Worm (Caenorhabditis elegans): ENCODE results near the gene T19H12.2.
"Not testable (repeated sequence)": the region's sequence is repeated elsewhere in the genome, so short reads cannot be mapped to it uniquely, and the experiment has no call there.

The T19H12.2 gene

DNA sequence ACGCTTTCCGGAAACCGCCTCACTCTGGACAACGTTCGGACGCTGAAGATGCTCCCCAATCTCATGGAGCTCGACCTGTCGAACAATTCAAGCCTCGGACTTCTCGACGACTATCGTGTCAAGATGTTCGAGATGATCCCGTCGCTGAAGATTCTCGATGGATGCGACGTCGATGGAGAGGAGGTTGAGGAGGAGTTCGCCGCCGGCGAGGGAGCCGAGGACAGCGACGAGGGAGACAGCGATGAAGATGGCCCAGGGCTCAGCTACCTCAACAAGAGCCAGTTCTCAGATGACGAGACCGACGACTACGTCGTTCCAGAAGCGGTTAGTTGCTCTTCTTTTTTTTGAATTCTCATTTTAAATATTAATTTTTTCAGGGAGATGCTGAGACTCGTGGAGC lies 552 bp downstream of the T19H12.2 start:
- TF ChIP-seq tra-4 (tag; optimal IDR thresholded peaks at IDR 0.05) (no peak), flt-1 (GFP tag; IDR thresholded peaks at IDR 0.05) (no peak), hmg-4 (GFP tag; optimal IDR thresholded peaks at IDR 0.05) (no peak)

DNA sequence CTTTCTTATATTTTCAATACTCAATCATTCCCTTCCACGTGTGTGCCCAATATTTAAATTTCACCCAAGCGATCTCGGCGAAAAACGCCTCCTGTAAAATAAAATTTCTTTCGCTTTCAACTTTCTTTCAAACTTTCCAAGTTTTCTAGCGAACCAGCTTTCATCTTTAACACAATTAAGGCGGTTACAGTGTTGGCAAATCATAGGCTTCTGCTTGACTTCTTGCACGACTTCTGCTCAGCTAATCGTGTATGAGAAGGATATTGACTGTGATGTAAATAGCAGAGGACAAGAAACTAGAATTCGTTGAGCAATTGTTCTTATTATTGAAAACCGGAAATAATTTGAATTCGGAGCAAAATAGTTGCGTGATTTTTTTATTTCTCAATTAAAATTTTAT lies 1.1 kb downstream of the T19H12.2 start:
- TF ChIP-seq tbx-37 (GFP tag; conservative IDR thresholded peaks at IDR 0.05) = no peak
- no peak for TF ChIP-seq aly-1 (tag; optimal IDR thresholded peaks at IDR 0.05)
- TF ChIP-seq ama-1 (optimal IDR thresholded peaks at IDR 0.05) = no peak
- TF ChIP-seq ets-7 (tag; optimal IDR thresholded peaks at IDR 0.05) = no peak
- TF ChIP-seq B0310.2 (tag; optimal IDR thresholded peaks at IDR 0.05) = no peak
- no peak for TF ChIP-seq tbx-11 (GFP tag; IDR thresholded peaks at IDR 0.05)
- TF ChIP-seq ceh-13 (GFP tag; optimal IDR thresholded peaks at IDR 0.05) = no peak
- TF ChIP-seq tra-4 (tag; optimal IDR thresholded peaks at IDR 0.05) = no peak

DNA sequence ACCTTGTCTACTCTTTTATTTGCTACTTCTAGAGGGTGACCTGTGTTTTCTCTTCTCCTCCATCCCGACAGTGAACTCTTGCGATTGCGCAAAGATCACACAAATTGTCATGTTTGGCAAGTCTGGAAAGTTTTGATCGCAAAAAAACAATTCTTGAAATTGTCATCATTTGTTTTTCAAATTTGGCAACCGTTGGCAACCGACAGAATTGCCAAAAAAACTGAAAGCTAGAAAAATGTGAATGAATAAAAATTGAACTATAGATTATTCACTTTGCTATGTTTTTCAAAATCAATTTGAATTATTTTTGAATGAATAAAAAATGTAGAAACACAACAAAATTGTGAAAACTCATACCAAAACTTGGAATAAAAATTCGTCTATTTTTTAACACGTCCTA lies 4.7 kb downstream of the T19H12.2 start, which contains the start of gene ugt-11:
Gene ugt-11, minus strand, starts transcription at position 101 of the 400 bp plus-strand sequence.
- TF ChIP-seq ceh-13 (GFP tag; optimal IDR thresholded peaks at IDR 0.05) (no peak), B0310.2 (tag; optimal IDR thresholded peaks at IDR 0.05) (no peak), ets-7 (tag; optimal IDR thresholded peaks at IDR 0.05) (no peak), hmbx-1 (tag; optimal IDR thresholded peaks at IDR 0.05) (no peak), tbx-11 (GFP tag; IDR thresholded peaks at IDR 0.05) (no peak), hnd-1 (tag; optimal IDR thresholded peaks at IDR 0.05) (no peak), aly-1 (tag; optimal IDR thresholded peaks at IDR 0.05) (no peak), tra-4 (tag; optimal IDR thresholded peaks at IDR 0.05) (no peak), ceh-36 (tag; optimal IDR thresholded peaks at IDR 0.05) (no peak), ama-1 (optimal IDR thresholded peaks at IDR 0.05) (no peak), scrt-1 (GFP tag; IDR thresholded peaks at IDR 0.05) (no peak), flt-1 (GFP tag; IDR thresholded peaks at IDR 0.05) (no peak), hmg-4 (GFP tag; optimal IDR thresholded peaks at IDR 0.05) (no peak)

DNA sequence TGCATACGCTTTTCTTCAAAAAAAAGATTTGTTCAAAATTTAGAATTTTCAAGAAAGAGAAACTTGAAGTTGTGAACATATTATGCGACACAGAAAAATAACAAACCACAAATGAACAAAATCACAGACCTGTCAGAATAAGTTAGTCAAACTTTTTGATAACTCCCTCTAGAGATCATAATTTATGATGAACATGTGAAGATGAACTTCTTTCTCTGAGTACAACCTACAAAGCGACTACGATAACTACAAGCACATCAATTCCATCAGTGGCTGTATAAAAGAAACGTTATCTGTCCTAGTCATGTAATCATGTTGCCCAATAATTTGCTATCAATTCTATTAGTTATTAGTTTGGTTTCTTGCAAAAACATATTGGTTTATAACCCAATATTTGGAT lies 5.5 kb downstream of the T19H12.2 start, which contains the start of gene ugt-9:
Gene ugt-9, plus strand, starts transcription at position 305 of the 400 bp plus-strand sequence.
- no peak for TF ChIP-seq F13C5.2 (tag; optimal IDR thresholded peaks at IDR 0.05)
- no peak for TF ChIP-seq B0310.2 (tag; optimal IDR thresholded peaks at IDR 0.05)
- no peak for TF ChIP-seq flt-1 (GFP tag; IDR thresholded peaks at IDR 0.05)
- no peak for TF ChIP-seq tra-4 (tag; optimal IDR thresholded peaks at IDR 0.05)
- TF ChIP-seq sea-1 (GFP tag; conservative IDR thresholded peaks at IDR 0.05) = no peak
- TF ChIP-seq tbx-37 (GFP tag; conservative IDR thresholded peaks at IDR 0.05) = no peak
- TF ChIP-seq hmg-4 (GFP tag; optimal IDR thresholded peaks at IDR 0.05) = no peak
- TF ChIP-seq scrt-1 (GFP tag; IDR thresholded peaks at IDR 0.05) = no peak
- no peak for TF ChIP-seq ceh-36 (tag; optimal IDR thresholded peaks at IDR 0.05)

DNA sequence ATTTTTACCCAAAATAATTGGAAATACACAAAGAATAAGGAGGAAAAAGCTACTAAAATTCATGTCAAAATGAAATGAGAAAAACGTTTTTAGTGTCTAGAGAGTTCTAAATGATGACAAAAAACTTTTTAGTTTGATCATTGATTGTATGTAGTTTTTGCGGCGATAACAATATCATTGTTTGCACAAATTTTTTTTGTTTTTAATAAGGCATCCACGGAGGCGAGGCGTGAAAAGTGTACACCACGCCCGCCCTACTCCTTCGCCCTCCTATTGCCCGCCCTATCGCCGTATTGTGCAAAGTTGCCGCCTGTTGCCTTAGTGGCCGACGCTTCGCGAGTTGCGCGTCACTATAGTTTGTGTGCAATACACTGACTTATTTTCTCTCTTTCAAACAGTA lies 9.8 kb downstream of the T19H12.2 start, which contains the start of gene ugt-10:
Gene ugt-10, minus strand, starts transcription at position 101 of the 400 bp plus-strand sequence.
- not testable (repeated sequence) for TF ChIP-seq scrt-1 (GFP tag; IDR thresholded peaks at IDR 0.05); ceh-36 (tag; optimal IDR thresholded peaks at IDR 0.05); ets-7 (tag; optimal IDR thresholded peaks at IDR 0.05)

DNA sequence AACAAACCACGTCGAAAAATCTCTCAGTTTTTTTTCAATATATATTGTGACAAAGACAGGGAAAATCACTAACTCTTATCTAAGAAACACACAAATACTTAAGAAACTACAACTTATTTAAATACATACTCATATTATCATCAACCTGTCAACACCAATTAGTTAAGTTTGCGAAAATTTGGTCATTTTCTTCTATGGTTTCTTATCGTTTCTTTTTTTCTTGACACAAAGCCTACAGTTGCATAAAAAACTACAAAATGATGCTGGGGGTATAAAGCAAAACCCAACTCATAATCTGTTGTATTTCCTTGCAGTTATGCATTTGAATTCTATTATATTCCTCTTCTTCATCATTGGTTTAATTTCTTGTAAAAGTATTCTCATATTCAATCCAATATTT lies 10.8 kb downstream of the T19H12.2 start, which contains the start of gene ugt-67:
Gene ugt-67, plus strand, starts transcription at position 301 of the 400 bp plus-strand sequence.
- TF ChIP-seq tra-4 (tag; optimal IDR thresholded peaks at IDR 0.05) = no peak

DNA sequence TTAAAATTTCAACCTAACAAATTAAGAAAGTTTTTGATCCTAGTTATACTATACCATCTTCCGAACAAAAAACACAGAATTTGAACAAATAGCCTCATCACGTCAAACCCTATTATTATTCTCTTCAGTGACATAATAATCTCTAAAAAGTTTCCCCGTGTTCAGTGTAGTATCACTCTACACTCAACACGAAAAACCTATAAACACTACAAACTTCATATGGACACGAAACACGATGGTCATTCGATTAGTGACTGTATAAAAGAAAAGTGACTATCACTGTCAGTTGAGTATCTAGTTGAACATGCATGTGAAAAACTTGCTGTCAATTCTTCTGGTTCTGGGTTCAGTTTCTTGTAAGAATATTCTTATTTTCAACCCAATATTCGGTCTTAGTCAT lies 13.5 kb downstream of the T19H12.2 start, which contains the start of gene ugt-8:
Gene ugt-8, plus strand, starts transcription at position 235 of the 400 bp plus-strand sequence.
- TF ChIP-seq ceh-13 (GFP tag; optimal IDR thresholded peaks at IDR 0.05) (no peak), flt-1 (GFP tag; IDR thresholded peaks at IDR 0.05) (no peak), B0310.2 (tag; optimal IDR thresholded peaks at IDR 0.05) (no peak), tbx-37 (GFP tag; conservative IDR thresholded peaks at IDR 0.05) (no peak), hmbx-1 (tag; optimal IDR thresholded peaks at IDR 0.05) (no peak), ama-1 (optimal IDR thresholded peaks at IDR 0.05) (no peak), scrt-1 (GFP tag; IDR thresholded peaks at IDR 0.05) (no peak)

DNA sequence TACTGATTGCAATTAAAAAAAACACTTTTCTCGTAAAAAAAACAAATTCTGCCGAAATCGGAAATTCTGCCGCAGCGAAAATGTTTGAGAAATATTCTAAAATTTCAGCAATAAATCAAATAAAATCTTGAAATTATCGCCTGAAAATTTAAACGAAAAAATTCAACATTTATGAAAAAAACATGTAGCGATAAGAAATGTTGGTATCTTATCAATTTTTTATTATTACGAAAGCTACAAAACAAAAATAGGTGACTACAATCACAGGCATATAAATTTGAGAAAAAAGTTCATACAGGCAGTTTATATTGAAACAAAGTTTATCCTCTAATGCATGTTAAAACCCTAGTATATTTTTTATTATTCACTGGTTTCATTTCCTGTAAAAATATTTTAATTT lies 15.7 kb downstream of the T19H12.2 start, which contains the start of gene ugt-14:
Gene ugt-14, plus strand, starts transcription at position 301 of the 400 bp plus-strand sequence.
- TF ChIP-seq aly-1 (tag; optimal IDR thresholded peaks at IDR 0.05) (no peak), scrt-1 (GFP tag; IDR thresholded peaks at IDR 0.05) (no peak), tbx-37 (GFP tag; conservative IDR thresholded peaks at IDR 0.05) (no peak), F13C5.2 (tag; optimal IDR thresholded peaks at IDR 0.05) (no peak), ceh-36 (tag; optimal IDR thresholded peaks at IDR 0.05) (no peak), flt-1 (GFP tag; IDR thresholded peaks at IDR 0.05) (no peak), pes-1 (GFP tag; IDR thresholded peaks at IDR 0.05) (no peak), hmg-4 (GFP tag; optimal IDR thresholded peaks at IDR 0.05) (no peak), tbx-11 (GFP tag; IDR thresholded peaks at IDR 0.05) (no peak), sea-1 (GFP tag; conservative IDR thresholded peaks at IDR 0.05) (no peak)

DNA sequence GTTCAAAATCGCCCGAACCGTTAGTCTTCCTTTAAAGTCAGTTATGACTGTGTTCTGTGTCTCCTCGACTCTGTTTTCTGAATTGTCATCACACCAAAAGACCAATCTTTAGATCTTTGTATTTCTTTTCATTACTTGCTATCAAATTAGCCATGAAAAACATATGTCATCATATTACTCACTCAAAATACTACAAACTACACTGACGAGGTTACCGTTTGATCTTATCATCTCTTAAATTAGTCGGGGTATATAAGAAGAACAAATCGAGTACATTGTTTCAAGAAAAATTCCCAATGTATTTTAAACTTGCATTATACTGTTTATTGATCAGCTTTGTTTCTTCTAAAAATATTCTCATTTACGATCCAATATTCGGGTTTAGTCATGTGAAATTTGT lies 18.4 kb downstream of the T19H12.2 start, which contains the start of gene ugt-13:
Gene ugt-13, plus strand, starts transcription at position 294 of the 400 bp plus-strand sequence.
- no peak for TF ChIP-seq ceh-13 (GFP tag; optimal IDR thresholded peaks at IDR 0.05)
- TF ChIP-seq F13C5.2 (tag; optimal IDR thresholded peaks at IDR 0.05) = no peak
- no peak for TF ChIP-seq tbx-37 (GFP tag; conservative IDR thresholded peaks at IDR 0.05)
- TF ChIP-seq pes-1 (GFP tag; IDR thresholded peaks at IDR 0.05) = no peak
- TF ChIP-seq ceh-36 (tag; optimal IDR thresholded peaks at IDR 0.05) = no peak
- TF ChIP-seq ama-1 (optimal IDR thresholded peaks at IDR 0.05) = no peak
- no peak for TF ChIP-seq aly-1 (tag; optimal IDR thresholded peaks at IDR 0.05)
- TF ChIP-seq hmg-4 (GFP tag; optimal IDR thresholded peaks at IDR 0.05) = no peak
- no peak for TF ChIP-seq tbx-11 (GFP tag; IDR thresholded peaks at IDR 0.05)
- TF ChIP-seq sea-1 (GFP tag; conservative IDR thresholded peaks at IDR 0.05) = no peak
- no peak for TF ChIP-seq flt-1 (GFP tag; IDR thresholded peaks at IDR 0.05)
- no peak for TF ChIP-seq B0310.2 (tag; optimal IDR thresholded peaks at IDR 0.05)
- no peak for TF ChIP-seq hnd-1 (tag; optimal IDR thresholded peaks at IDR 0.05)
- TF ChIP-seq ets-7 (tag; optimal IDR thresholded peaks at IDR 0.05) = no peak
